Worm (Caenorhabditis elegans) whole organism, mixed stage, embryonic: Measurements from ENCODE around the gene srsx-13.

Source experiments
- elt-1 ChIP-seq: sonication (generic microtip); optimal IDR thresholded peaks from 2 replicates; lab custom pipeline; 2017; ENCODE audit warnings: missing genetic modification characterization, mild to moderate bottlenecking, missing compliant biosample characterization, antibody characterized with exemption, moderate library complexity, borderline replicate concordance; ENCODE audit not compliant: insufficient read depth
- elt-3 ChIP-seq: fragments of 150-350 bp; optimal IDR thresholded peaks from 2 replicates; lab custom pipeline; 2014; ENCODE audit warnings: missing biosample characterization, missing genetic modification characterization
- lsy-2 ChIP-seq: fragments of 150-350 bp; optimal IDR thresholded peaks from 2 replicates; lab custom pipeline; 2014; ENCODE audit warnings: missing biosample characterization, missing genetic modification characterization
- nhr-237 ChIP-seq: fragments of 150-350 bp; optimal IDR thresholded peaks from 2 replicates; lab custom pipeline; 2014; ENCODE audit warnings: missing biosample characterization, missing genetic modification characterization
- nhr-28 ChIP-seq: fragments of 150-350 bp; optimal IDR thresholded peaks from 2 replicates; lab custom pipeline; 2014; ENCODE audit warnings: missing biosample characterization, missing genetic modification characterization
- nhr-76 ChIP-seq: sonication (generic microtip); optimal IDR thresholded peaks from 2 replicates; lab custom pipeline; 2017; ENCODE audit warnings: missing biosample characterization, missing genetic modification characterization
- pha-4 ChIP-seq: fragments of 150-350 bp; optimal IDR thresholded peaks from 2 replicates; lab custom pipeline; 2018; ENCODE audit warnings: missing biosample characterization, missing genetic modification reagents, missing genetic modification characterization
- unc-39 ChIP-seq: fragments of 150-350 bp; optimal IDR thresholded peaks from 2 replicates; lab custom pipeline; 2014; ENCODE audit warnings: missing biosample characterization, missing genetic modification characterization
- unc-62 ChIP-seq: fragments of 150-350 bp; optimal IDR thresholded peaks from 2 replicates; lab custom pipeline; 2014; ENCODE audit warnings: missing biosample characterization, missing genetic modification reagents, missing genetic modification characterization

DNA sequence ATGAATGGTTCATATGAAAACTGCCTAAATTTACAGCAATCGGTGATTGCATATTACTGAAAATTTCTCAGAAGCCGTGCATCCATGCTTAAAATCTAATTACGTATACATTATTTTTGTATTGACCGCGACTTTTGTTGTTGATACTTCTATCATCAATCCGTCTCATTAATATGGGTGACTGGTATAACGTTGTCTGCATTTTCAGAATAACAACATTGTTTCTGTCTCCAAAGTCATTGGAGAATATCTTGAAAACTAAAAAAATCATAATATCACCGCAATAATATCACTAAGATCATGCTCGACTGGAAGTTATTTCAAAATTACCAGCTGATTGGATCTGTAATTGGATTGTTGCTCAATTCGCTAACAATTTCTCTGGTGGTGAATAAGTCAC lies 31.6 kb downstream of the srsx-13 start, which contains the start of gene str-207:
- TF ChIP-seq nhr-237 (no peak), unc-62 (no peak), nhr-28 (tag; lab: Kevin White, UChicago) (no peak), unc-39 (no peak), nhr-76 (no peak), elt-1 (no peak), lsy-2 (tag; lab: Kevin White, UChicago) (no peak), pha-4 (tag; lab: Kevin White, UChicago) (no peak), elt-3 (tag; lab: Kevin White, UChicago) (no peak)
